Fruit fly (Drosophila melanogaster) whole organism, pupa: Measurements from ENCODE around the gene sra.

Experiments
- CG10348 ChIP-seq: fragments of 200-800 bp; sonication (Bioruptor generic); IDR thresholded peaks from 2 replicates; pipeline ENCODE4 v1.3.6; 2022; ENCODE audit warnings: missing biosample characterization, missing genetic modification characterization
- CG12605 ChIP-seq: fragments of 200-800 bp; sonication (Bioruptor generic); IDR thresholded peaks from 2 replicates; pipeline ENCODE4 v1.3.6; 2022; ENCODE audit warnings: missing biosample characterization, missing genetic modification characterization
- CG13204 ChIP-seq: fragments of 200-800 bp; sonication (Bioruptor generic); optimal IDR thresholded peaks from 2 replicates; lab custom pipeline; 2018; ENCODE audit warnings: missing biosample characterization, mild to moderate bottlenecking, missing genetic modification characterization, moderate library complexity
- CG14655 ChIP-seq: fragments of 200-800 bp; sonication (Bioruptor generic); optimal IDR thresholded peaks from 3 replicates; lab custom pipeline; 2017; ENCODE audit warnings: mild to moderate bottlenecking, missing biosample characterization, missing genetic modification reagents, missing genetic modification characterization
- CG15710 ChIP-seq: fragments of 200-800 bp; sonication (Bioruptor generic); optimal IDR thresholded peaks from 2 replicates; lab custom pipeline; 2018; ENCODE audit warnings: missing biosample characterization, mild to moderate bottlenecking, missing genetic modification characterization, moderate library complexity
- CG17806 ChIP-seq: fragments of 200-800 bp; sonication (Bioruptor generic); optimal IDR thresholded peaks from 2 replicates; lab custom pipeline; 2018; ENCODE audit warnings: missing biosample characterization, mild to moderate bottlenecking, missing genetic modification characterization, moderate library complexity
- CG32121 ChIP-seq: fragments of 200-800 bp; sonication (Bioruptor generic); IDR thresholded peaks from 2 replicates; pipeline ENCODE4 v1.3.6; 2022; ENCODE audit warnings: missing biosample characterization, missing genetic modification characterization
- CG34367 ChIP-seq: fragments of 200-800 bp; sonication (Bioruptor generic); optimal IDR thresholded peaks from 2 replicates; lab custom pipeline; 2018; ENCODE audit warnings: missing biosample characterization, mild to moderate bottlenecking, missing genetic modification characterization
- CG4496 ChIP-seq: fragments of 200-800 bp; sonication (Bioruptor generic); IDR thresholded peaks from 3 replicates; pipeline ENCODE4 v1.3.6; 2022; ENCODE audit warnings: missing biosample characterization, missing genetic modification characterization
- CG8159 ChIP-seq: fragments of 200-800 bp; sonication (Bioruptor generic); optimal IDR thresholded peaks from 3 replicates; lab custom pipeline; 2018; ENCODE audit warnings: missing biosample characterization, mild to moderate bottlenecking, missing genetic modification characterization, moderate library complexity
- CG8301 ChIP-seq: fragments of 200-800 bp; sonication (Bioruptor generic); optimal IDR thresholded peaks from 2 replicates; lab custom pipeline; 2018; ENCODE audit warnings: missing biosample characterization, mild to moderate bottlenecking, missing genetic modification characterization
- CG9948 ChIP-seq: fragments of 200-800 bp; sonication (Bioruptor generic); optimal IDR thresholded peaks from 2 replicates; lab custom pipeline; 2018; ENCODE audit warnings: missing biosample characterization, mild to moderate bottlenecking, missing genetic modification characterization, moderate library complexity
- D1 ChIP-seq: fragments of 200-800 bp; sonication (Bioruptor generic); optimal IDR thresholded peaks from 2 replicates; lab custom pipeline; 2018; ENCODE audit warnings: missing biosample characterization, mild to moderate bottlenecking, missing genetic modification characterization, moderate library complexity
- EcR ChIP-seq: fragments of 200-800 bp; sonication (Bioruptor generic); optimal IDR thresholded peaks from 3 replicates; lab custom pipeline; 2019; ENCODE audit warnings: missing biosample characterization, missing genetic modification characterization, mild to moderate bottlenecking, moderate library complexity, missing genetic modification reagents
- Ets98B ChIP-seq: fragments of 200-800 bp; sonication (Bioruptor generic); IDR thresholded peaks from 2 replicates; pipeline ENCODE4 v1.3.6; 2022; ENCODE audit warnings: missing biosample characterization, missing genetic modification characterization
- Pif1A ChIP-seq: fragments of 200-800 bp; sonication (Bioruptor generic); optimal IDR thresholded peaks from 3 replicates; lab custom pipeline; 2016; ENCODE audit warnings: missing biosample characterization, missing genetic modification characterization
- Pif1B ChIP-seq: fragments of 200-800 bp; sonication (Bioruptor generic); optimal IDR thresholded peaks from 3 replicates; lab custom pipeline; 2016; ENCODE audit warnings: missing biosample characterization, missing genetic modification characterization
- Snoo ChIP-seq: fragments of 200-800 bp; sonication (Bioruptor generic); optimal IDR thresholded peaks from 3 replicates; lab custom pipeline; 2017; ENCODE audit warnings: missing biosample characterization, mild to moderate bottlenecking, missing genetic modification characterization, inconsistent platforms
- fd96Ca ChIP-seq: fragments of 200-800 bp; sonication (Bioruptor generic); IDR thresholded peaks from 3 replicates; pipeline ENCODE4 v1.3.6; 2022; ENCODE audit warnings: missing biosample characterization, missing genetic modification characterization
- gl ChIP-seq: fragments of 200-800 bp; sonication (Bioruptor generic); optimal IDR thresholded peaks from 2 replicates; lab custom pipeline; 2018; ENCODE audit warnings: missing biosample characterization, mild to moderate bottlenecking, missing genetic modification characterization
- rn ChIP-seq: fragments of 200-800 bp; sonication (Bioruptor generic); IDR thresholded peaks from 2 replicates; pipeline ENCODE4 v1.3.6; 2022; ENCODE audit warnings: missing biosample characterization, missing genetic modification characterization

The sra gene

DNA sequence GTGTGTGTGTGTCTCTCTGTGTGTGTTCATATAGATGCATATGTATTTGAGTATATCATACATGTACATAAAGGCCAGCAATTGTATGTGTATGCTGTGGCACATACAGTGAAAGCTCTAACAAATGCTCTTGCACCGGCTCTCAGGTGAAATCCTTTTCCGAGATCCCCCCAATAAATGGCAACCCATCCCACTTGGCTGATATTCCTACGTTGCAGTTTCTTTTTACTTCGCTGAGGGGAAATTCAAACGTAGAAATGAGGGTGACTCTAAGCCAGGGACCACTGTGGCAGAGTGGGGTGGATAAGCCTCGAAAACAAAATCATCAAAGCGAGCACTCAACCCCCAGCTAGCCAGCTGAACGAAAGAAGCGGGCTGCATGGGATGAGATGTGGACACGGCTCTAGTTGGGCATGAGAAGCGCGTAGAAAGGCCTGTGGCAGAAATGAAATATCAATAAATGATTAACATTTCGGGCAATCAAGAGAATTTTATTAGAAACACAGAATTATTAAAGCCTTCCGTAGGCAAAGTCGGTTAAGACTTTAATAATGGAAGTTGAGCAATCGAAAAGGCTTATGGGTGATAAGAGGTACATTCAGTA is 35.6 kb downstream of the sra start:
- TF ChIP-seq EcR (GFP tag; lab: Kevin White, UChicago): peak; percentile 84
- TF ChIP-seq CG17806 (tag; lab: Kevin White, UChicago): peak; percentile 97
- peak; percentile 94 for TF ChIP-seq CG15710 (tag; lab: Kevin White, UChicago)
- TF ChIP-seq Ets98B (GFP tag; lab: Robert Waterston, UW): peak; percentile 100
- peak; percentile 100 for TF ChIP-seq CG4496 (GFP tag; lab: Robert Waterston, UW)
- TF ChIP-seq CG14655 (GFP tag; lab: Kevin White, UChicago): peak; percentile 96
- TF ChIP-seq D1 (tag; lab: Kevin White, UChicago): peak; percentile 47
- TF ChIP-seq Snoo (tag; lab: Kevin White, UChicago): peak; percentile 87
- peak; percentile 100 for TF ChIP-seq CG32121 (GFP tag; lab: Robert Waterston, UW)
- TF ChIP-seq CG34367: peak; percentile 94
- peak; percentile 99 for TF ChIP-seq Pif1B (GFP tag; lab: Kevin White, UChicago)
- TF ChIP-seq fd96Ca (GFP tag; lab: Robert Waterston, UW): peak; percentile 100
- TF ChIP-seq gl: peak; percentile 92
- TF ChIP-seq CG13204 (GFP tag; lab: Kevin White, UChicago): peak; percentile 84
- TF ChIP-seq CG9948: peak; percentile 93
- TF ChIP-seq CG12605: peak; percentile 99
- TF ChIP-seq CG8301 (tag; lab: Kevin White, UChicago): peak; percentile 98
- peak; percentile 98 for TF ChIP-seq rn (GFP tag; lab: Robert Waterston, UW)
- peak; percentile 99 for TF ChIP-seq Pif1A (GFP tag; lab: Kevin White, UChicago)
- TF ChIP-seq CG8159: peak; percentile 92
- TF ChIP-seq CG10348 (GFP tag; lab: Robert Waterston, UW): peak; percentile 98

DNA sequence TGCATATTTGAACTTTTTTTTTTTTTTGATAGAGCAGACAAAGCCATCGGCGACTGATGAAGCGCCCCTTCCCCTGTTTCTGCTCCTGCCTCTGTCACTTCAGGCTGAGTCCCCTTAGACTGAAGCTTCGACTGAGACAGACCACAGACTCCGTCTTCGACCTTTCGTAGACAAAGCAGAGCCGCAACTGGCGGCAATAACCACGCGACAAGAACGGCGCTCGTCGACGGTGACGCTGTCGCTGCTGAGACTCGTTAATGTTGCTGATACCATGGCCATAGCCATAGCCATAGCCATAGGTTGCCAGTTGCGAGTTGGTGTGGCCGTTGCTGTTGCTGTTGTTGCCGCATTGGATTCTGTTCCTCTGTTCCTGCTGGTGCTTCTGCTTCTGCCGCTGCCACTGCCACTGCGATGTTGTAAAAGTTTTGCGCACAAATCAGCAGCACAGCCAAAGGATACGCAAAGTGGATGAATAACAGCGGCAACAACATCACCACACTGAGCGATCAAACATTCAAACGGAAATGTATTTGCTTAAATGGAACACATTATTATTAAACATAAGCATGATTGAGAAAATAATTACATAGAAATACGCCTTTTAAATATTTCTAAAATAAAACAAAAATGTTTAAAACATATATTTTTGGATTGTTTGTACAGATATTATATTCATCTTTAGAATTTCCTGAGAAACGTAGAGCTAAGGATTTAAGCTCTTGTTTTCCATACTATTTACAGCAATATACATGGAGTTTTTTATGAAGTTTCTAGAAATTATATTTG is 36.6 kb downstream of the sra start:
- TF ChIP-seq CG32121 (GFP tag; lab: Robert Waterston, UW) (no peak), CG34367 (peak; percentile 77), gl (peak; percentile 34), CG8301 (tag; lab: Kevin White, UChicago) (peak; percentile 93), CG12605 (no peak), CG13204 (GFP tag; lab: Kevin White, UChicago) (peak; percentile 92), CG14655 (GFP tag; lab: Kevin White, UChicago) (peak; percentile 91), CG4496 (GFP tag; lab: Robert Waterston, UW) (0 out of 3 replicates have a peak, but pooled peaks have one; percentile 34), D1 (tag; lab: Kevin White, UChicago) (peak; percentile 89), rn (GFP tag; lab: Robert Waterston, UW) (0 out of 2 replicates have a peak, but pooled peaks have one; percentile 17), Pif1B (GFP tag; lab: Kevin White, UChicago) (peak; percentile 25), CG8159 (peak; percentile 91), CG10348 (GFP tag; lab: Robert Waterston, UW) (no peak), Ets98B (GFP tag; lab: Robert Waterston, UW) (no peak; the same call in 1 of the 2 replicates), fd96Ca (GFP tag; lab: Robert Waterston, UW) (0 out of 3 replicates have a peak, but pooled peaks have one; percentile 19), CG15710 (tag; lab: Kevin White, UChicago) (peak; percentile 81), Pif1A (GFP tag; lab: Kevin White, UChicago) (peak; percentile 36), EcR (GFP tag; lab: Kevin White, UChicago) (peak; percentile 77), CG9948 (peak; percentile 91), CG17806 (tag; lab: Kevin White, UChicago) (peak; percentile 91), Snoo (tag; lab: Kevin White, UChicago) (no peak)

dm6 chr3R:16224415-16225165 is 37.8 kb downstream of the sra start:
- TF ChIP-seq CG15710 (tag; lab: Kevin White, UChicago): peak; percentile 99
- peak; percentile 98 for TF ChIP-seq CG9948
- TF ChIP-seq CG4496 (GFP tag; lab: Robert Waterston, UW): no peak
- TF ChIP-seq Pif1B (GFP tag; lab: Kevin White, UChicago): peak; percentile 96
- TF ChIP-seq rn (GFP tag; lab: Robert Waterston, UW): no peak
- peak; percentile 96 for TF ChIP-seq CG13204 (GFP tag; lab: Kevin White, UChicago)
- TF ChIP-seq EcR (GFP tag; lab: Kevin White, UChicago): peak; percentile 83
- peak; percentile 98 for TF ChIP-seq CG17806 (tag; lab: Kevin White, UChicago)
- peak; percentile 97 for TF ChIP-seq Pif1A (GFP tag; lab: Kevin White, UChicago)
- no peak for TF ChIP-seq fd96Ca (GFP tag; lab: Robert Waterston, UW)
- TF ChIP-seq CG34367: peak; percentile 98
- TF ChIP-seq CG12605: no peak
- no peak for TF ChIP-seq Ets98B (GFP tag; lab: Robert Waterston, UW)
- peak; percentile 96 for TF ChIP-seq D1 (tag; lab: Kevin White, UChicago)
- peak; percentile 99 for TF ChIP-seq CG8301 (tag; lab: Kevin White, UChicago)
- no peak for TF ChIP-seq CG10348 (GFP tag; lab: Robert Waterston, UW)
- TF ChIP-seq CG8159: peak; percentile 98
- no peak for TF ChIP-seq CG32121 (GFP tag; lab: Robert Waterston, UW)
- peak; percentile 83 for TF ChIP-seq Snoo (tag; lab: Kevin White, UChicago)
- peak; percentile 97 for TF ChIP-seq gl
- peak; percentile 97 for TF ChIP-seq CG14655 (GFP tag; lab: Kevin White, UChicago)

DNA sequence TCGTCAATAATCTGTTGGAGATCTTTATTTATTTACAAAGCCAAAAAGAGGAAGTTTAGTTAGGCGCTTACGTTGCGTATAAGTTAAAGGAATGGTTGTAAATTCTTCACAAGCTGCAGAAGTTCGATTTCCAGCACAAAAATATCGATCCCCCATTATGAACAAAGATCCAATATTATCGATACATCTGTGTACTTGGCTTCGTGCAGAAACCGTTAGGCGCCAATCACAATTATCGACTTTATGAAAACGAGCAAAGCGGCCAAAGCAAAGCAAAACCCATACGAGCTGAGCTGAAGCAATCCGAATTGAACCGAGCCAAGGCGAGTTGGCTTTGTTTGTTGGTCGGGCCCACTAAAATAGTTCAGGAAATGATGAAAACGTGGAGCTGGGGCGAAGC is 38.6 kb downstream of the sra start, which contains the start of gene tara:
TSS of gene tara (plus strand) at position 301 of the 400 bp plus-strand sequence.
- TF ChIP-seq fd96Ca (GFP tag; lab: Robert Waterston, UW) (no peak), CG32121 (GFP tag; lab: Robert Waterston, UW) (no peak), gl (no peak), Pif1B (GFP tag; lab: Kevin White, UChicago) (no peak), CG4496 (GFP tag; lab: Robert Waterston, UW) (no peak), Pif1A (GFP tag; lab: Kevin White, UChicago) (no peak), CG34367 (no peak), CG15710 (tag; lab: Kevin White, UChicago) (no peak), EcR (GFP tag; lab: Kevin White, UChicago) (no peak), D1 (tag; lab: Kevin White, UChicago) (no peak), CG17806 (tag; lab: Kevin White, UChicago) (no peak), Ets98B (GFP tag; lab: Robert Waterston, UW) (no peak), CG12605 (no peak), CG9948 (no peak), CG10348 (GFP tag; lab: Robert Waterston, UW) (no peak)
